Fruit fly (Drosophila melanogaster): ENCODE data around the gene p130CAS.

- no peak for TF ChIP-seq CG8478 (optimal IDR thresholded peaks at IDR 0.05)
- TF ChIP-seq pan (optimal IDR thresholded peaks at IDR 0.05): no peak
Observed at dm6 chr3L:131998-132693, 20.5 kb upstream of the p130CAS start.

All from whole organism.